Worm (Caenorhabditis elegans) whole organism, mixed stage, embryonic: Measurements from ENCODE around the gene capg-2.

Source experiments
- M03D4.4 ChIP-seq: sonication (generic microtip); optimal IDR thresholded peaks from 2 replicates; lab custom pipeline; 2017; ENCODE audit warnings: mild to moderate bottlenecking, missing genetic modification characterization, missing compliant biosample characterization
- bed-3 ChIP-seq: fragments of 200-800 bp; sonication (Bioruptor generic); optimal IDR thresholded peaks from 3 replicates; lab custom pipeline; 2018; ENCODE audit warnings: mild to moderate bottlenecking, missing genetic modification characterization, moderate library complexity, missing compliant biosample characterization
- blmp-1 ChIP-seq: fragments of 150-350 bp; optimal IDR thresholded peaks from 2 replicates; lab custom pipeline; 2014; ENCODE audit warnings: missing biosample characterization, missing genetic modification characterization
- ceh-39 ChIP-seq: fragments of 150-350 bp; optimal IDR thresholded peaks from 2 replicates; lab custom pipeline; 2014; ENCODE audit warnings: missing biosample characterization, missing genetic modification characterization
- ceh-43 ChIP-seq: fragments of 200-800 bp; sonication (Bioruptor generic); optimal IDR thresholded peaks from 2 replicates; lab custom pipeline; 2018; ENCODE audit warnings: mild to moderate bottlenecking, missing genetic modification characterization, moderate library complexity, missing compliant biosample characterization
- ceh-83 ChIP-seq: fragments of 200-800 bp; sonication (Bioruptor generic); optimal IDR thresholded peaks from 2 replicates; lab custom pipeline; 2018; ENCODE audit warnings: mild to moderate bottlenecking, missing genetic modification characterization, missing compliant biosample characterization
- ces-1 ChIP-seq: fragments of 150-350 bp; optimal IDR thresholded peaks from 2 replicates; lab custom pipeline; 2014; ENCODE audit warnings: missing biosample characterization, missing genetic modification reagents, missing genetic modification characterization
- cnd-1 ChIP-seq: fragments of 200-800 bp; sonication (Bioruptor generic); optimal IDR thresholded peaks from 2 replicates; lab custom pipeline; 2018; ENCODE audit warnings: mild to moderate bottlenecking, missing genetic modification characterization, missing compliant biosample characterization
- drap-1 ChIP-seq: fragments of 200-800 bp; sonication (Bioruptor generic); optimal IDR thresholded peaks from 3 replicates; lab custom pipeline; 2018; ENCODE audit warnings: mild to moderate bottlenecking, missing genetic modification characterization, missing compliant biosample characterization
- elt-1 ChIP-seq: sonication (generic microtip); optimal IDR thresholded peaks from 2 replicates; lab custom pipeline; 2017; ENCODE audit warnings: missing genetic modification characterization, mild to moderate bottlenecking, missing compliant biosample characterization, antibody characterized with exemption, moderate library complexity, borderline replicate concordance; ENCODE audit not compliant: insufficient read depth
- elt-3 ChIP-seq: fragments of 150-350 bp; optimal IDR thresholded peaks from 2 replicates; lab custom pipeline; 2014; ENCODE audit warnings: missing biosample characterization, missing genetic modification characterization
- ham-2 ChIP-seq: fragments of 200-800 bp; sonication (Bioruptor generic); optimal IDR thresholded peaks from 2 replicates; lab custom pipeline; 2018; ENCODE audit warnings: mild to moderate bottlenecking, missing genetic modification characterization, missing compliant biosample characterization
- hlh-1 ChIP-seq: fragments of 150-350 bp; optimal IDR thresholded peaks from 2 replicates; lab custom pipeline; 2014; ENCODE audit warnings: missing biosample characterization, missing genetic modification reagents, missing genetic modification characterization
- lin-13 ChIP-seq: fragments of 150-350 bp; optimal IDR thresholded peaks from 2 replicates; lab custom pipeline; 2014; ENCODE audit warnings: missing biosample characterization, missing genetic modification characterization
- lin-32 ChIP-seq: fragments of 200-800 bp; sonication (Bioruptor generic); optimal IDR thresholded peaks from 2 replicates; lab custom pipeline; 2018; ENCODE audit warnings: mild to moderate bottlenecking, missing genetic modification characterization, missing compliant biosample characterization
- lsy-2 ChIP-seq: fragments of 150-350 bp; optimal IDR thresholded peaks from 2 replicates; lab custom pipeline; 2014; ENCODE audit warnings: missing biosample characterization, missing genetic modification characterization
- mab-5 ChIP-seq: fragments of 150-350 bp; optimal IDR thresholded peaks from 2 replicates; lab custom pipeline; 2014; ENCODE audit warnings: missing biosample characterization, missing genetic modification characterization
- mls-2 ChIP-seq: sonication (generic microtip); optimal IDR thresholded peaks from 2 replicates; lab custom pipeline; 2016; ENCODE audit warnings: mild to moderate bottlenecking, missing genetic modification characterization, moderate library complexity, missing compliant biosample characterization
- nhr-12 ChIP-seq: fragments of 150-350 bp; optimal IDR thresholded peaks from 2 replicates; lab custom pipeline; 2014; ENCODE audit warnings: missing biosample characterization, missing genetic modification characterization
- nhr-2 ChIP-seq: fragments of 150-350 bp; optimal IDR thresholded peaks from 2 replicates; lab custom pipeline; 2014; ENCODE audit warnings: missing biosample characterization, missing genetic modification characterization
- nhr-237 ChIP-seq: fragments of 150-350 bp; optimal IDR thresholded peaks from 2 replicates; lab custom pipeline; 2014; ENCODE audit warnings: missing biosample characterization, missing genetic modification characterization
- nhr-28 ChIP-seq: fragments of 150-350 bp; optimal IDR thresholded peaks from 2 replicates; lab custom pipeline; 2014; ENCODE audit warnings: missing biosample characterization, missing genetic modification characterization
- nhr-76 ChIP-seq: sonication (generic microtip); optimal IDR thresholded peaks from 2 replicates; lab custom pipeline; 2017; ENCODE audit warnings: missing biosample characterization, missing genetic modification characterization
- pha-4 ChIP-seq: fragments of 150-350 bp; optimal IDR thresholded peaks from 2 replicates; lab custom pipeline; 2018; ENCODE audit warnings: missing biosample characterization, missing genetic modification reagents, missing genetic modification characterization
- sem-2 ChIP-seq: fragments of 200-800 bp; sonication (Bioruptor generic); optimal IDR thresholded peaks from 2 replicates; lab custom pipeline; 2018; ENCODE audit warnings: mild to moderate bottlenecking, missing genetic modification characterization, missing compliant biosample characterization
- snpc-4 ChIP-seq: fragments of 150-350 bp; optimal IDR thresholded peaks from 2 replicates; lab custom pipeline; 2014; ENCODE audit warnings: missing biosample characterization, missing genetic modification characterization
- sptf-1 ChIP-seq: sonication (generic microtip); optimal IDR thresholded peaks from 2 replicates; lab custom pipeline; 2017; ENCODE audit warnings: mild to moderate bottlenecking, missing genetic modification characterization, moderate library complexity, missing compliant biosample characterization
- tbx-8 ChIP-seq: fragments of 200-800 bp; sonication (Bioruptor generic); optimal IDR thresholded peaks from 2 replicates; lab custom pipeline; 2018; ENCODE audit warnings: mild to moderate bottlenecking, missing genetic modification characterization, moderate library complexity, missing compliant biosample characterization
- unc-120 ChIP-seq: sonication (generic microtip); optimal IDR thresholded peaks from 2 replicates; lab custom pipeline; 2017; ENCODE audit warnings: missing genetic modification characterization, missing compliant biosample characterization; ENCODE audit not compliant: poor library complexity, severe bottlenecking
- unc-39 ChIP-seq: fragments of 150-350 bp; optimal IDR thresholded peaks from 2 replicates; lab custom pipeline; 2014; ENCODE audit warnings: missing biosample characterization, missing genetic modification characterization
- unc-62 ChIP-seq: fragments of 150-350 bp; optimal IDR thresholded peaks from 2 replicates; lab custom pipeline; 2014; ENCODE audit warnings: missing biosample characterization, missing genetic modification reagents, missing genetic modification characterization
- zip-8 ChIP-seq: fragments of 150-350 bp; optimal IDR thresholded peaks from 2 replicates; lab custom pipeline; 2014; ENCODE audit warnings: missing biosample characterization, missing genetic modification characterization
- ztf-11 ChIP-seq: fragments of 150-350 bp; optimal IDR thresholded peaks from 2 replicates; lab custom pipeline; 2014; ENCODE audit warnings: missing biosample characterization, missing genetic modification characterization

The capg-2 gene

ce11 chrV:12305677-12306076 lies 34.0 kb downstream of the capg-2 start:
- TF ChIP-seq elt-3 (tag; lab: Kevin White, UChicago) (no peak), ceh-39 (tag; lab: Kevin White, UChicago) (no peak), hlh-1 (tag; lab: Kevin White, UChicago) (no peak), ces-1 (GFP tag; lab: Kevin White, UChicago) (no peak), unc-39 (tag; lab: Kevin White, UChicago) (no peak), mab-5 (no peak), blmp-1 (tag; lab: Kevin White, UChicago) (no peak), tbx-8 (GFP tag; lab: Kevin White, UChicago) (no peak), mls-2 (tag; lab: Kevin White, UChicago) (no peak), nhr-12 (tag; lab: Kevin White, UChicago) (no peak), nhr-76 (tag; lab: Kevin White, UChicago) (no peak), bed-3 (GFP tag; lab: Kevin White, UChicago) (no peak), ham-2 (no peak), snpc-4 (tag; lab: Kevin White, UChicago) (no peak), nhr-237 (tag; lab: Kevin White, UChicago) (no peak)
- TF ChIP-seq, all 35 proteins: peak for 0

DNA sequence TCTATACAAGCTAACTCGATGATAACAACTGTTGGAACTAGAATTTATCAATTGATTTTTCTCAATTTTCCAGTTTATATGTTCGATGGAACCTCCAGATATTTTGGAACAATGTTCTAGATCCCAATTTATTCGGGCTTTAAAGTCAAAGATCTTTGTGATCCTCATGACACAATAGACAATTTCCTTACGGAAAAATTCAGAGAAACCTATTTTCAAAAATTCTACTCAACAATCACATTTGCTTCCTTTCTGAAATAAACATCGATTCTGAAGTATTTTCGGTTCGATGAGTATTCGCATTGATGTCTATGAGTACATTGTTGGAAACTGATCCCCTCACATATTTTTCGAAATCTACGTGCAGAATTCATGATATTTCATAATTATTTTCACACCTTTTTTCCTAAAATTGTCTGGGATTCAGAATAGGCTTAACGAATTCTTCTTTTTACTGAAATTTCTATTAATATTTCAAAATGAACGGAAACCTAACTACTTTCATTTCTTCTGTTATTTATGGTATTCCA lies 35.4 kb downstream of the capg-2 start, which contains the start of gene srg-45:
TSS of gene srg-45 (plus strand) at position 480 of the 530 bp plus-strand sequence.
- no peak for TF ChIP-seq elt-1
- no peak for TF ChIP-seq ceh-39 (tag; lab: Kevin White, UChicago)
- no peak for TF ChIP-seq M03D4.4
- TF ChIP-seq nhr-237 (tag; lab: Kevin White, UChicago), result no peak
- no peak for TF ChIP-seq cnd-1 (tag; lab: Kevin White, UChicago)
- no peak for TF ChIP-seq snpc-4 (tag; lab: Kevin White, UChicago)
- no peak for TF ChIP-seq nhr-12 (tag; lab: Kevin White, UChicago)
- no peak for TF ChIP-seq nhr-76 (tag; lab: Kevin White, UChicago)
- no peak for TF ChIP-seq hlh-1 (tag; lab: Kevin White, UChicago)
- no peak for TF ChIP-seq sem-2 (GFP tag; lab: Kevin White, UChicago)
- TF ChIP-seq ham-2, result no peak
- TF ChIP-seq blmp-1 (tag; lab: Kevin White, UChicago), result no peak
- TF ChIP-seq drap-1 (GFP tag; lab: Kevin White, UChicago), result no peak
- TF ChIP-seq nhr-28 (tag; lab: Kevin White, UChicago), result no peak
- no peak for TF ChIP-seq pha-4
- TF ChIP-seq, all 35 proteins: peak for 0

ce11 chrV:12310256-12310655 lies 38.6 kb downstream of the capg-2 start, which contains the start of gene hpo-30:
Gene hpo-30, minus strand, starts transcription at chrV:12310356.
- no peak for TF ChIP-seq sptf-1 (tag; lab: Kevin White, UChicago)
- TF ChIP-seq M03D4.4, result no peak
- no peak for TF ChIP-seq unc-62
- no peak for TF ChIP-seq nhr-28 (tag; lab: Kevin White, UChicago)
- TF ChIP-seq zip-8 (tag; lab: Kevin White, UChicago), result no peak
- TF ChIP-seq ceh-83 (GFP tag; lab: Kevin White, UChicago), result no peak
- no peak for TF ChIP-seq elt-1
- TF ChIP-seq cnd-1 (tag; lab: Kevin White, UChicago), result no peak
- TF ChIP-seq ceh-43 (GFP tag; lab: Kevin White, UChicago), result no peak

DNA sequence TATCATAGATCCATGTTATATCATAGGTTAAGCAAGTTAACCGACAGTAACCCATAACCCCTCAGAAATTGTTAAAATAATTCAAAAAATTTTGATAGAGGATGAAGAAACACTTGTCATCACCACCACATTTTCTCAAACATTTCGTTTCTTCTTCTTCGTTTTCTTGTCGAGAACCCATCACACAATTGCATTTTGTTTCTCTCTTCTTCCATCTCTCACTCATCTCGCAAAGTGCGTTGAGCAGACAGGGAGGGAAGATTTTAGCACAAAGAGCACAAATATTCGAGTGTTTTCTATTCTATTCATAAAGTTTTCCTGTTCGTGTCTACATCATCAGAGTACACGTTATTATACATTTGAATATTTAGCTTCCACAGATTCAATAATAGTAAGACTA lies 42.7 kb downstream of the capg-2 start:
- peak; percentile 84 for TF ChIP-seq ces-1 (GFP tag; lab: Kevin White, UChicago)
- TF ChIP-seq mls-2 (tag; lab: Kevin White, UChicago), result no peak
- peak; percentile 15 for TF ChIP-seq hlh-1 (tag; lab: Kevin White, UChicago)
- no peak for TF ChIP-seq lin-32 (GFP tag; lab: Kevin White, UChicago)
- TF ChIP-seq zip-8 (tag; lab: Kevin White, UChicago), result no peak
- TF ChIP-seq unc-120 (tag; lab: Kevin White, UChicago), result no peak
- TF ChIP-seq unc-62, result peak; percentile 18
- no peak for TF ChIP-seq nhr-237 (tag; lab: Kevin White, UChicago)
- TF ChIP-seq nhr-2, result no peak
- no peak for TF ChIP-seq ceh-43 (GFP tag; lab: Kevin White, UChicago)
- no peak for TF ChIP-seq M03D4.4

ce11 chrV:12316076-12316475 lies 44.4 kb downstream of the capg-2 start:
- TF ChIP-seq sem-2 (GFP tag; lab: Kevin White, UChicago) (no peak), lin-32 (GFP tag; lab: Kevin White, UChicago) (no peak), lin-13 (tag; lab: Kevin White, UChicago) (no peak), hlh-1 (tag; lab: Kevin White, UChicago) (no peak), bed-3 (GFP tag; lab: Kevin White, UChicago) (no peak), unc-39 (tag; lab: Kevin White, UChicago) (no peak), mab-5 (no peak), blmp-1 (tag; lab: Kevin White, UChicago) (no peak), elt-3 (tag; lab: Kevin White, UChicago) (no peak), nhr-12 (tag; lab: Kevin White, UChicago) (no peak), lsy-2 (no peak), unc-62 (no peak), nhr-76 (tag; lab: Kevin White, UChicago) (no peak), ztf-11 (tag; lab: Kevin White, UChicago) (no peak), sptf-1 (tag; lab: Kevin White, UChicago) (no peak), elt-1 (no peak), drap-1 (GFP tag; lab: Kevin White, UChicago) (no peak), unc-120 (tag; lab: Kevin White, UChicago) (no peak), M03D4.4 (no peak)
